Worm (Caenorhabditis elegans) whole organism, L3 larva: ENCODE results near the gene R12H7.4.

Experiments
- ZK546.5 ChIP-seq: sonication (generic microtip); optimal IDR thresholded peaks from 2 replicates; lab custom pipeline; 2017; ENCODE audit warnings: missing biosample characterization, missing genetic modification characterization
- aly-2 ChIP-seq: fragments of 150-350 bp; optimal IDR thresholded peaks from 2 replicates; lab custom pipeline; 2014; ENCODE audit warnings: missing biosample characterization, missing genetic modification characterization
- ceh-82 ChIP-seq: fragments of 150-350 bp; optimal IDR thresholded peaks from 2 replicates; lab custom pipeline; 2014; ENCODE audit warnings: missing biosample characterization, missing genetic modification characterization
- fkh-10 ChIP-seq: sonication (generic microtip); optimal IDR thresholded peaks from 2 replicates; lab custom pipeline; 2017; ENCODE audit warnings: missing biosample characterization, missing genetic modification reagents, missing genetic modification characterization
- jun-1 ChIP-seq: fragments of 150-350 bp; optimal IDR thresholded peaks from 2 replicates; lab custom pipeline; 2014; ENCODE audit warnings: missing biosample characterization, missing genetic modification reagents, missing genetic modification characterization
- mdl-1 ChIP-seq: fragments of 150-350 bp; optimal IDR thresholded peaks from 2 replicates; lab custom pipeline; 2014; ENCODE audit warnings: missing biosample characterization, missing genetic modification characterization
- nhr-25 ChIP-seq: sonication (generic microtip); optimal IDR thresholded peaks from 2 replicates; lab custom pipeline; 2017; ENCODE audit warnings: missing biosample characterization, missing genetic modification characterization
- nhr-28 ChIP-seq: fragments of 150-350 bp; optimal IDR thresholded peaks from 2 replicates; lab custom pipeline; 2014; ENCODE audit warnings: missing biosample characterization, missing genetic modification characterization
- pha-4 ChIP-seq: fragments of 150-350 bp; optimal IDR thresholded peaks from 2 replicates; lab custom pipeline; 2014; ENCODE audit warnings: missing biosample characterization, missing genetic modification reagents, missing genetic modification characterization
- pqm-1 ChIP-seq: fragments of 150-350 bp; optimal IDR thresholded peaks from 2 replicates; lab custom pipeline; 2017; ENCODE audit warnings: missing biosample characterization, missing genetic modification characterization, inconsistent platforms
- unc-39 ChIP-seq: sonication (generic microtip); optimal IDR thresholded peaks from 4 replicates; lab custom pipeline; 2017; ENCODE audit warnings: missing biosample characterization, missing genetic modification characterization
- unc-62 ChIP-seq: fragments of 150-350 bp; sonication (generic microtip); optimal IDR thresholded peaks from 4 replicates; lab custom pipeline; 2014; ENCODE audit warnings: missing biosample characterization, missing genetic modification reagents, missing genetic modification characterization
- zag-1 ChIP-seq: fragments of 150-350 bp; optimal IDR thresholded peaks from 2 replicates; lab custom pipeline; 2014; ENCODE audit warnings: missing biosample characterization, missing genetic modification characterization

- TF ChIP-seq jun-1 (tag; lab: Kevin White, UChicago) (no peak), unc-39 (tag; lab: Kevin White, UChicago) (no peak), ZK546.5 (tag; lab: Kevin White, UChicago) (no peak), nhr-25 (no peak), ceh-82 (tag; lab: Kevin White, UChicago) (no peak), mdl-1 (no peak), nhr-28 (tag; lab: Kevin White, UChicago) (no peak), pqm-1 (tag; lab: Kevin White, UChicago) (no peak), pha-4 (tag; lab: Kevin White, UChicago) (no peak), fkh-10 (no peak), zag-1 (no peak), unc-62 (no peak), aly-2 (no peak)
Observed at ce11 chrX:13206911-13207310, 10.0 kb upstream of the R12H7.4 start.
